Worm (Caenorhabditis elegans): ENCODE data around the gene str-69.

DNA sequence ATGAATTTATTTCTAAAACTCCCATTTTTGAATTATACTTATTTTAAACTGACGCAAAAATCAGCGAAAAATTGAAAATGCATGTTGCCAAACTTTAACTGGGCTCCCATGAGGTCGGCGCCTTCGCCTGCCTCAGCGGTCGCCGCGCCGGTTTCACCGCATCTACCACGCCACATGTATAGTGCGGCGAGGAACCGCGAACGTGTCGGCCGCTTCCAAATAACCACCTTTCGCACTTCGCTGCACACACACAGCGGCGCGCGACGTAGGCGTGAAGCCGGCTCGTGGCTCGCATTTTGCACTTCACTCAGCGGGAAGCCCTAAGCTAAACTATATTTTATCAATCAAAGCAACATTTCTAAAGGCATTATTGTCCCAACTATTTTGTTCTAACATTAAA, 5.2 kb downstream of the str-69 start:
- no peak for TF ChIP-seq pha-4 (tag; optimal IDR thresholded peaks at IDR 0.05)
- no peak for TF ChIP-seq unc-62 (GFP tag; optimal IDR thresholded peaks at IDR 0.05)
- TF ChIP-seq bed-3 (GFP tag; optimal IDR thresholded peaks at IDR 0.05), result no peak
- no peak for TF ChIP-seq snpc-4 (tag; optimal IDR thresholded peaks at IDR 0.05)
- TF ChIP-seq mep-1 (tag; optimal IDR thresholded peaks at IDR 0.05), result no peak
- no peak for TF ChIP-seq ces-1 (GFP tag; optimal IDR thresholded peaks at IDR 0.05)
- no peak for TF ChIP-seq lsy-2 (tag; optimal IDR thresholded peaks at IDR 0.05)

All from whole organism, mixed stage, embryonic.